Fruit fly (Drosophila melanogaster): ENCODE results near the gene CG44837.

CG44837 gene

dm6 chr3L:11896756-11897155 lies 41.9 kb downstream of the CG44837 start:
- peak; percentile 15 for TF ChIP-seq rgr (GFP tag; optimal IDR thresholded peaks at IDR 0.05)
- no peak for TF ChIP-seq brk (GFP tag; optimal IDR thresholded peaks at IDR 0.05)
- no peak for TF ChIP-seq CrebA (GFP tag; optimal IDR thresholded peaks at IDR 0.05; ENCODE audit: borderline replicate concordance)
- TF ChIP-seq HLH106 (tag; optimal IDR thresholded peaks at IDR 0.05): peak; percentile 25
- no peak for TF ChIP-seq pan (optimal IDR thresholded peaks at IDR 0.05)
- no peak for TF ChIP-seq woc (GFP tag; optimal IDR thresholded peaks at IDR 0.05)
- TF ChIP-seq lola (GFP tag; optimal IDR thresholded peaks at IDR 0.05): no peak
- peak; percentile 13 for TF ChIP-seq ey (GFP tag; optimal IDR thresholded peaks at IDR 0.05)
- peak; percentile 8 for TF ChIP-seq h (GFP tag; optimal IDR thresholded peaks at IDR 0.05)
- no peak for TF ChIP-seq Rel (GFP tag; optimal IDR thresholded peaks at IDR 0.05)
- TF ChIP-seq Rel (tag; optimal IDR thresholded peaks at IDR 0.05): no peak
- no peak for TF ChIP-seq dsf (GFP tag; optimal IDR thresholded peaks at IDR 0.05; ENCODE audit: borderline replicate concordance)
- peak in 1 of 2 experiments; percentile 12 for TF ChIP-seq foxo (GFP tag; optimal IDR thresholded peaks at IDR 0.05)
- no peak for TF ChIP-seq jim (GFP tag; optimal IDR thresholded peaks at IDR 0.05)
- TF ChIP-seq CG9705 (GFP tag; optimal IDR thresholded peaks at IDR 0.05): no peak
- TF ChIP-seq fru (GFP tag; optimal IDR thresholded peaks at IDR 0.05): peak; percentile 23
- no peak for TF ChIP-seq OdsH (GFP tag; optimal IDR thresholded peaks at IDR 0.05)

DNA sequence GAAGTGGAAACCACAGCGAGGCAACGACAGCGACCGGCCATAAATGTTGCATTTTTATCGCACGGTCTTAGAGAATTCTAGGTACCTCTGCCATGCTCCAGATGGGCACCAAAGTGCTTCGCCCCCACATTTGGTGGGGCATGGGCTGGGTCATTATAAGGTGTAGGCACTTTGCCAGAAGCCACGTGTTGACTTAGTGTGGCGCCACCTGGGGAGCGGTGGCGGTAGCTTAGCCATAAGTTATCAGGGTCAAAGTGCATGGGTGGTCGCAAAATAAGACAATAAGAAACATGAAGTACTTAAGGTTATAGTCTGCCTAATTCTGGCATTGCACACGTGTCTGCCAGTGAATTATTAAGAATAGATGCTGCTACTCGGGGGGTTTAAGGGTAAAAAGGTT lies 45.9 kb downstream of the CG44837 start:
- TF ChIP-seq CrebA (GFP tag; optimal IDR thresholded peaks at IDR 0.05; ENCODE audit: borderline replicate concordance) (no peak), woc (GFP tag; optimal IDR thresholded peaks at IDR 0.05) (no peak), ey (GFP tag; optimal IDR thresholded peaks at IDR 0.05) (no peak), GATAd (GFP tag; optimal IDR thresholded peaks at IDR 0.05) (no peak), Jra (GFP tag; optimal IDR thresholded peaks at IDR 0.05) (no peak), Vsx2 (GFP tag; optimal IDR thresholded peaks at IDR 0.05; ENCODE audit: partially characterized antibody) (no peak), br (GFP tag; optimal IDR thresholded peaks at IDR 0.05) (no peak), Hr78 (GFP tag; optimal IDR thresholded peaks at IDR 0.05) (no peak)

- TF ChIP-seq N (GFP tag; optimal IDR thresholded peaks at IDR 0.05) (no peak), CG32264 (GFP tag; optimal IDR thresholded peaks at IDR 0.05) (no peak), Dif (GFP tag; optimal IDR thresholded peaks at IDR 0.05; ENCODE audit: partially characterized antibody) (no peak), CG9705 (GFP tag; optimal IDR thresholded peaks at IDR 0.05) (no peak), OdsH (GFP tag; optimal IDR thresholded peaks at IDR 0.05) (no peak), brk (GFP tag; optimal IDR thresholded peaks at IDR 0.05) (no peak), Mio (GFP tag; optimal IDR thresholded peaks at IDR 0.05) (no peak), Hnf4 (GFP tag; optimal IDR thresholded peaks at IDR 0.05) (no peak), lola (GFP tag; optimal IDR thresholded peaks at IDR 0.05) (no peak), HLH106 (tag; optimal IDR thresholded peaks at IDR 0.05) (no peak), pan (optimal IDR thresholded peaks at IDR 0.05) (no peak), sage (GFP tag; optimal IDR thresholded peaks at IDR 0.05) (no peak), GATAd (GFP tag; optimal IDR thresholded peaks at IDR 0.05) (no peak), sv (GFP tag; optimal IDR thresholded peaks at IDR 0.05) (no peak)
Observed at dm6 chr3L:11888910-11889309, 49.8 kb downstream of the CG44837 start, which contains the start of gene CG5897. Gene CG5897, minus strand, starts transcription at chr3L:11889010.

DNA sequence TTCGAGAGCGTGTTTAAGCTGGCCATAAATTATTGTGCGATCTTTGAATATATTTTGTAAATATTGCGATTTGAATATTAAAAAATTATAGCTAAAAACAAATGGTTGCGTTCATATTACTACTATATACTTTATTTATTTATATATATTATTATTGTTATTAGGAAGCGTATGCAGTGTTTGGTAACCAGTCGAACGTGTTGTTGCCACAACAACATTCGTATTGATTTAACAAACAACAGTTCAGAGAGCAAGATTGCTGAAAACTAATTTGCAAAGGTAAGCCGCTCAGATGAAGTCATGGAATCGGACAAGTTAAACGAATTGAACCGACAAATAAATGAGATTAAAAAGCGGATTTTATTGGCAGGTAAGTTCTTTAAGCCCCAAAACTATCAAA lies 57.6 kb downstream of the CG44837 start, which contains the start of gene CCDC151:
Gene CCDC151, plus strand, starts transcription at position 301 of the 400 bp plus-strand sequence.
- TF ChIP-seq Dfd (GFP tag; optimal IDR thresholded peaks at IDR 0.05) (no peak), Hr83 (GFP tag; optimal IDR thresholded peaks at IDR 0.05; ENCODE audit: poor library complexity, severe bottlenecking) (no peak), rgr (GFP tag; optimal IDR thresholded peaks at IDR 0.05) (no peak), Dif (GFP tag; optimal IDR thresholded peaks at IDR 0.05; ENCODE audit: partially characterized antibody) (no peak), h (GFP tag; optimal IDR thresholded peaks at IDR 0.05) (no peak), lola (GFP tag; optimal IDR thresholded peaks at IDR 0.05) (no peak), Myc (optimal IDR thresholded peaks at IDR 0.05) (no peak), Mio (GFP tag; optimal IDR thresholded peaks at IDR 0.05) (no peak), Abd-B (GFP tag; optimal IDR thresholded peaks at IDR 0.05) (no peak)

DNA sequence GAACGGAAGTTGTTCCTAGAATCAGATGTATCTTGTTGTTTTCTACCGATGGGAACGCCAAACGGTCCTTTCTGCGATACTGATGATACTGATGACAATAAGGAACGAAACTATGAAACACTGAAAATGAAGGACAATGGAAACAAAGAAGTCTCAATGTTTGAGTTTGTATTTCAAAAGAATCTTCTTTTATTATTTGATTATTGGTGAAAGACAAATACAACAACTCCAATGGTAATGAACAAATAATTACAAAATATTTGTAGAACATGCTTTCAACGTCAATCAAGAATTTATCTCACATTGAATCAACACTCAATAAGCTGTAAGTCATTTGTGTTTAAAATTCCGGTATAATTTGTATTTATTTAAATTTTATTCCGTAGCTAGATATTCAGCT lies 59.9 kb downstream of the CG44837 start, which contains the start of gene Sprn:
Gene Sprn, plus strand, starts transcription at position 301 of the 400 bp plus-strand sequence.
- no peak for TF ChIP-seq usp (GFP tag; optimal IDR thresholded peaks at IDR 0.05)
- no peak for TF ChIP-seq pan (optimal IDR thresholded peaks at IDR 0.05)
